Worm (Caenorhabditis elegans): ENCODE data around the gene F23D12.1.

- no peak for TF ChIP-seq tbx-37 (GFP tag; conservative IDR thresholded peaks at IDR 0.05)
- TF ChIP-seq B0310.2 (tag; optimal IDR thresholded peaks at IDR 0.05) = no peak
Measured at ce11 chrX:14421529-14421982, 6.4 kb downstream of the F23D12.1 start, which contains the start of gene F23D12.2.

Data from whole organism, early embryonic.